Worm (Caenorhabditis elegans): ENCODE data around the gene gars-1.

Gene gars-1

DNA sequence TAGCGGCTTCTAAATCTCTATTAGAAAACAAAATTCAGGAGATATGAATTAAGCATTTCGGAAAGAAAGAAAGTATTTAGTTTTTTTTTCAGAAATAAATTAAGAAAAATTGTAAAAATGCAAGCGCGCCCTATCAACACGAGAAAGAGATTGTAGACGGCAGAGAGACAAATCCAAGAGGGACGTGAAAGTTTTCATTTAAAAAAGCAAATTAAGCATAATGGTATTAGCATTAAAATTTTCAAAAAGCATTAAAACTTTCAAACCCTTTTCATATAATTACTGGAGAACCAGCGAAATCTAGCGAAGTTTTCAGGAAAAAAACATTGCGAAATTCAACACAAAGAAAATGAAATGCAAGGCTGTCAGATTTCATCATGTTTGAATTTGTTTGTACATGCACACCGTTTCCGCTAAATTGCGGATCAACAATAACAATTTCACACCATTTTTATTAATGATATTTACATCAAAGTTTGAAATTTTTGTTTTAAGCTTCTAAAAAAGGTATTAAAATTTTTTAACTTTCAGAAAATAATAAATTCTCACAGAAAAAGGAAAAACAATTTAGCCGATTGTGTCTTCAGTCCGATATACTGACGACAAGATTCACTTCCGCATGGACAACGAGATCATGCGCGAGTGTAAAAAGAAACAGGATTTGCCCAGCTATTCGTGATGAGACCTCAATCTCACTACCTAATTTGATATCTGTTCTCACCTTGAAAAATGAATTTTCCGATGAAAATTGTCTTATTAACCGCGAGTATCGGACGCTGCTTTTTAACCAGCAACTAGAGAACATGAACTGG, at the start of gene gars-1:
gars-1 (minus strand) TSS at position 808 of the 812 bp plus-strand sequence.
- no peak for TF ChIP-seq B0310.2 (tag; optimal IDR thresholded peaks at IDR 0.05)
- TF ChIP-seq tbx-37 (GFP tag; conservative IDR thresholded peaks at IDR 0.05) = no peak
- no peak for TF ChIP-seq sea-1 (GFP tag; conservative IDR thresholded peaks at IDR 0.05)
- no peak for TF ChIP-seq hnd-1 (tag; optimal IDR thresholded peaks at IDR 0.05)
- no peak for TF ChIP-seq F13C5.2 (tag; optimal IDR thresholded peaks at IDR 0.05)
- no peak for TF ChIP-seq scrt-1 (GFP tag; IDR thresholded peaks at IDR 0.05)
- no peak for TF ChIP-seq hmbx-1 (tag; optimal IDR thresholded peaks at IDR 0.05)
- no peak for TF ChIP-seq ceh-13 (GFP tag; optimal IDR thresholded peaks at IDR 0.05)
- TF ChIP-seq tbx-11 (GFP tag; IDR thresholded peaks at IDR 0.05) = no peak
- TF ChIP-seq aly-1 (tag; optimal IDR thresholded peaks at IDR 0.05) = no peak
- TF ChIP-seq ets-7 (tag; optimal IDR thresholded peaks at IDR 0.05) = no peak
- TF ChIP-seq ceh-36 (tag; optimal IDR thresholded peaks at IDR 0.05) = no peak
- TF ChIP-seq ama-1 (optimal IDR thresholded peaks at IDR 0.05) = no peak
- TF ChIP-seq pes-1 (GFP tag; IDR thresholded peaks at IDR 0.05) = no peak
- TF ChIP-seq hmg-4 (GFP tag; optimal IDR thresholded peaks at IDR 0.05) = no peak

DNA sequence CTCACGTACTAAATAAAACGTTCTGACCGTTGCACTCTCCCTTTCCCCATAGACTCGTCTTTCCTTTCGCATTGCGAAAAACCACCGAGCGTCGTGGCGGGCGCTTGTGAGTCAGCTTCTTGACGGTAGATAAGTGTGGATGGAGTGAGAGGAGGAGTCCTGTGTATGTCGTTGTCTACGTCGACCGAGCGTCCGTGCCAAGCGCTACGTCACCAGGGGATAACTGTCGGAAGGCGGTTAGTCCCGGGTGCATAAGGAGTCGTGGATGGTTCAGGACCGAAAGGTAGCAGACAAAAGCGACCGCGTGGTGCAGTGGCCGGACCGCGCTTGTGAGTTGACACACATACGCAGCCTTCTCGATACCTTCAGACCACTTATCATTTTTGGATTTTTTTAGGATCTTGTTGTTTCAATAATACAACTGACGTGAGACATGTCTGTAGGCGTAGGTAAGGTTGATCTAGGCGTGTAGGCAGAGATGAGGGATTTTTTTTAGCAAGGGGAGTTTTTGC, 47.8 kb upstream of the gars-1 start:
- TF ChIP-seq hmbx-1 (tag; optimal IDR thresholded peaks at IDR 0.05) (peak; percentile 16), ets-7 (tag; optimal IDR thresholded peaks at IDR 0.05) (peak; percentile 55), pes-1 (GFP tag; IDR thresholded peaks at IDR 0.05) (peak; percentile 84), tbx-37 (GFP tag; conservative IDR thresholded peaks at IDR 0.05) (peak; percentile 40), sea-1 (GFP tag; conservative IDR thresholded peaks at IDR 0.05) (peak; percentile 76), flt-1 (GFP tag; IDR thresholded peaks at IDR 0.05) (peak; percentile 80), B0310.2 (tag; optimal IDR thresholded peaks at IDR 0.05) (peak; percentile 63), ceh-13 (GFP tag; optimal IDR thresholded peaks at IDR 0.05) (peak; percentile 47), hmg-4 (GFP tag; optimal IDR thresholded peaks at IDR 0.05) (peak; percentile 93), aly-1 (tag; optimal IDR thresholded peaks at IDR 0.05) (peak; percentile 90), scrt-1 (GFP tag; IDR thresholded peaks at IDR 0.05) (peak; percentile 75), hnd-1 (tag; optimal IDR thresholded peaks at IDR 0.05) (peak; percentile 26), F13C5.2 (tag; optimal IDR thresholded peaks at IDR 0.05) (peak; percentile 66)

DNA sequence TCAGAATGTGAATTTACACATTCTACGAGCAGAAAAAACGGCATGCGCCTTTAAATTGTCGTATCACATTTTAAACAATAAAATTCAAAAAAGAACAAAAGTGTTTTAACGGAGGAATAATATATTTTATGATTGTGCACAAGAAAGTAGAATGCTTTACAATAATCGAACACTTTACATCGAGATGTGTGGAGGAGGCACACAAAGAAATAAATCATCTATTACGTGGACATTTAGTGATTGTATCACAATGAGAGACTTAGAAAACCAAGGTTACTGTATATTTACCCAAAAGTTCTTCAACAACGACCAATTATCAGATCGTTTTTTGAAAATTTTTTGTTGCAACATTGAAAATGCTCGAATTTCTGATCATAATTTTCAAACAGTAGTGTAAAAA, 46.8 kb upstream of the gars-1 start:
- TF ChIP-seq ama-1 (optimal IDR thresholded peaks at IDR 0.05) (no peak), hnd-1 (tag; optimal IDR thresholded peaks at IDR 0.05) (no peak), hmg-4 (GFP tag; optimal IDR thresholded peaks at IDR 0.05) (no peak), tbx-37 (GFP tag; conservative IDR thresholded peaks at IDR 0.05) (no peak), sea-1 (GFP tag; conservative IDR thresholded peaks at IDR 0.05) (no peak), hmbx-1 (tag; optimal IDR thresholded peaks at IDR 0.05) (no peak), scrt-1 (GFP tag; IDR thresholded peaks at IDR 0.05) (no peak), flt-1 (GFP tag; IDR thresholded peaks at IDR 0.05) (no peak), tbx-11 (GFP tag; IDR thresholded peaks at IDR 0.05) (no peak), F13C5.2 (tag; optimal IDR thresholded peaks at IDR 0.05) (no peak), aly-1 (tag; optimal IDR thresholded peaks at IDR 0.05) (no peak), ets-7 (tag; optimal IDR thresholded peaks at IDR 0.05) (no peak), tra-4 (tag; optimal IDR thresholded peaks at IDR 0.05) (no peak)

DNA sequence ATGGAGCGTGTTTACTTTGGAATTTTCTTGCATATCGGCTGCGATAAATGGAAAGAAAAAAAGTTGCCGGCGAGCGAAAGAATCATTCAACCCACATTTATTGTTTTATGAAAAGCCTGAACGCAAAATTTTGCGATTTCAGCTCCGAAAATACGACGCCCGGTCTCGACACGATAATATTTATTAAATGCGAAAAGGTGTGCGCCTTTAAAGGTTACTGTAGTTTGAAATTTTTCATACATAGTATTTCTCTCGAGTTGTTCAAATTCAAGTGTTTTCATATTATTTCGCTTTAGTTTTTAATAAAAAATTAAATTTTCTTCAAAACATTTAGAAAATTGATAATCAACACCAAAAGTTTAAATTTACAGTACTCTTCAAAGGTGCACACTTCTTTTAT, 45.6 kb upstream of the gars-1 start, which contains the start of gene syx-16:
syx-16 (minus strand) TSS at position 118 of the 400 bp plus-strand sequence.
- TF ChIP-seq hnd-1 (tag; optimal IDR thresholded peaks at IDR 0.05) (no peak), pes-1 (GFP tag; IDR thresholded peaks at IDR 0.05) (no peak), tra-4 (tag; optimal IDR thresholded peaks at IDR 0.05) (no peak), ceh-13 (GFP tag; optimal IDR thresholded peaks at IDR 0.05) (no peak), ama-1 (optimal IDR thresholded peaks at IDR 0.05) (no peak), scrt-1 (GFP tag; IDR thresholded peaks at IDR 0.05) (no peak), F13C5.2 (tag; optimal IDR thresholded peaks at IDR 0.05) (no peak), hmg-4 (GFP tag; optimal IDR thresholded peaks at IDR 0.05) (no peak), ceh-36 (tag; optimal IDR thresholded peaks at IDR 0.05) (no peak), flt-1 (GFP tag; IDR thresholded peaks at IDR 0.05) (no peak), hmbx-1 (tag; optimal IDR thresholded peaks at IDR 0.05) (no peak), tbx-37 (GFP tag; conservative IDR thresholded peaks at IDR 0.05) (no peak), aly-1 (tag; optimal IDR thresholded peaks at IDR 0.05) (no peak), ets-7 (tag; optimal IDR thresholded peaks at IDR 0.05) (no peak), B0310.2 (tag; optimal IDR thresholded peaks at IDR 0.05) (no peak), sea-1 (GFP tag; conservative IDR thresholded peaks at IDR 0.05) (no peak), tbx-11 (GFP tag; IDR thresholded peaks at IDR 0.05) (no peak)

DNA sequence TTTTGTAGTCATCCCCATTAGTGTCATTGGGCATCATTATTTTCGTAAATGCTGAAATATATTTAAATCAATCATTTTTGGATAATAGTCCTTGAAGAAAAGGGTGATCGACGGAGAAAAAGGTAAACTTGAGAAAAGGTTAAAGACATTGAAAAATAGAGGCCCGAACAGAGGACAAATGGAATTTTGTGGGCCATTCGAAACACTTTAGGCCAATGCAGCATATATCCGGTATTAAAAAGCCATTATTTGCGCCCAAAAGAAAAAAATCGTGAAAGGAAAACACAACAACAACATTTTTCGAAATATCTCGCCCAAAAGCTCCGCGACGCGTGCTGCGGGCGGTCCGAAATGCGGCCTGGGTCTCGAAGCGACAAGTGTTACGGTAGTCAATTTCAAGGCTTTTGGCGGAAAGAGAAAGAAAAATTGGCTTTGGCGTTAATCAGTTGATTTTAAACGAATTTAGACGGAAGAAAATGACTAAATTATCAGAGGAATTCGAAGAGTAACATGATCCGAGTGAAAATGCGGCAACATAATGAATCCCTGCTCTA, 43.5 kb upstream of the gars-1 start, which contains the start of gene morc-1:
morc-1 (minus strand) TSS at position 51 of the 554 bp plus-strand sequence.
- no peak for TF ChIP-seq pes-1 (GFP tag; IDR thresholded peaks at IDR 0.05)
- 0 out of 2 replicates have a peak, but pooled peaks have one; percentile 9 for TF ChIP-seq scrt-1 (GFP tag; IDR thresholded peaks at IDR 0.05)
- no peak for TF ChIP-seq ceh-13 (GFP tag; optimal IDR thresholded peaks at IDR 0.05)
- no peak for TF ChIP-seq aly-1 (tag; optimal IDR thresholded peaks at IDR 0.05)
- TF ChIP-seq sea-1 (GFP tag; conservative IDR thresholded peaks at IDR 0.05) = no peak

DNA sequence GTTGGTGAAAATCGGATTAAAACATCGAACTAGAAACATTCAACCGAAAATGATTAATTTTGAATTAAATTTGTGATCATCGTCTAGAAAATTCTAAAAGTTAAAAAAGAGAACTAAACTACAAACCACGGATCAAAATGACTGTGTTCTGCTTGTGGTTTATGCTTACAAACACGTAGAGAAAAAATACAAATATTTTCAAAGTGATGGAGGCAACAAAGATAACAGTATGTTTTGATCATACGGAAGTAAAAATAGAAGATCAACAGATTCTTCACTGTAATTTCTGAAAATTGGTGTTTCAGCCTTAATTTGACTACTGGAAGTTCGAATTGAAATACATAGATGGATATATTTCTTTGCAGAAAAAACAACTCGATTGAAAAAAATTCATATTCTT, 39.9 kb upstream of the gars-1 start:
- TF ChIP-seq B0310.2 (tag; optimal IDR thresholded peaks at IDR 0.05) (no peak), scrt-1 (GFP tag; IDR thresholded peaks at IDR 0.05) (no peak), ets-7 (tag; optimal IDR thresholded peaks at IDR 0.05) (no peak), hmg-4 (GFP tag; optimal IDR thresholded peaks at IDR 0.05) (no peak), ama-1 (optimal IDR thresholded peaks at IDR 0.05) (no peak), tbx-37 (GFP tag; conservative IDR thresholded peaks at IDR 0.05) (no peak), F13C5.2 (tag; optimal IDR thresholded peaks at IDR 0.05) (no peak), tbx-11 (GFP tag; IDR thresholded peaks at IDR 0.05) (no peak)

DNA sequence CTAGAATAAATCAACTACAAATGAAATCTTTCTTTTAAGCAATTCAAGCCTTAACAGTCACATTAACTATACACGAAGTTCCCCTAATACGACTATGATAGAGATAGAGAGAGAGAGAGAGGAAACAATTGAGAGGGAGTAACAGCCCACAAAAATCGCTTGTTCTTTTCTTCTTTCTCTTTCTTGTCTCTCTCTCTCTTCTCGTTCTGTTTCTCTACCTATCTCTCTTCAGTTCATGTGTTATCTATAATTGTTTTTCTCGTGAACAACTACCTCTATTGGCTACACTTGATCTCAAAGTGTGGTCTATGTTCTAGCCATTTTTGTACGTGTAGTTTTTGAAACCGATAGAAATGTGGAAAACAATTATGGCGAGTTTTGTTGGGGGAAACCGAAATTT, 39.2 kb upstream of the gars-1 start:
- TF ChIP-seq sea-1 (GFP tag; conservative IDR thresholded peaks at IDR 0.05) (no peak), hnd-1 (tag; optimal IDR thresholded peaks at IDR 0.05) (no peak), tra-4 (tag; optimal IDR thresholded peaks at IDR 0.05) (no peak), ets-7 (tag; optimal IDR thresholded peaks at IDR 0.05) (no peak), F13C5.2 (tag; optimal IDR thresholded peaks at IDR 0.05) (no peak), hmbx-1 (tag; optimal IDR thresholded peaks at IDR 0.05) (no peak), B0310.2 (tag; optimal IDR thresholded peaks at IDR 0.05) (no peak), aly-1 (tag; optimal IDR thresholded peaks at IDR 0.05) (no peak)
